Fruit fly (Drosophila melanogaster) whole organism, embryonic: ENCODE results near the gene CG12880.

Experiments used
- CG10147 ChIP-seq: fragments of 200-800 bp; sonication (Bioruptor generic); optimal IDR thresholded peaks from 2 replicates; lab custom pipeline; 2019; ENCODE audit warnings: missing biosample characterization, mild to moderate bottlenecking, missing genetic modification characterization, moderate library complexity
- CG10462 ChIP-seq: fragments of 200-800 bp; sonication (Bioruptor generic); optimal IDR thresholded peaks from 2 replicates; lab custom pipeline; 2016; ENCODE audit warnings: missing biosample characterization, missing genetic modification characterization
- CG10543 ChIP-seq: fragments of 200-800 bp; sonication (Bioruptor generic); optimal IDR thresholded peaks from 3 replicates; lab custom pipeline; 2017; ENCODE audit warnings: missing biosample characterization, mild to moderate bottlenecking, missing genetic modification characterization, moderate library complexity
- CG11695 ChIP-seq: fragments of 200-800 bp; sonication (Bioruptor generic); IDR thresholded peaks from 3 replicates; pipeline ENCODE4 v1.3.6; 2022; ENCODE audit warnings: missing biosample characterization, missing genetic modification characterization
- CG12236 ChIP-seq: fragments of 200-800 bp; sonication (Bioruptor generic); optimal IDR thresholded peaks from 2 replicates; lab custom pipeline; 2016; ENCODE audit warnings: missing biosample characterization, missing genetic modification characterization
- CG12391 ChIP-seq: fragments of 200-800 bp; sonication (Bioruptor generic); optimal IDR thresholded peaks from 3 replicates; lab custom pipeline; 2018; ENCODE audit warnings: missing biosample characterization, mild to moderate bottlenecking, missing genetic modification characterization, moderate library complexity
- CG13296 ChIP-seq: fragments of 200-800 bp; sonication (Bioruptor generic); optimal IDR thresholded peaks from 3 replicates; lab custom pipeline; 2018; ENCODE audit warnings: missing biosample characterization, mild to moderate bottlenecking, missing genetic modification characterization
- CG14441 ChIP-seq: fragments of 200-800 bp; sonication (Bioruptor generic); IDR thresholded peaks from 2 replicates; pipeline ENCODE4 v1.3.6; 2022; ENCODE audit warnings: missing biosample characterization, missing genetic modification characterization
- CG15269 ChIP-seq: fragments of 200-800 bp; sonication (Bioruptor generic); optimal IDR thresholded peaks from 2 replicates; lab custom pipeline; 2018; ENCODE audit warnings: missing biosample characterization, mild to moderate bottlenecking, missing genetic modification characterization, moderate library complexity
- CG16779 ChIP-seq: fragments of 200-800 bp; sonication (Bioruptor generic); IDR thresholded peaks from 2 replicates; pipeline ENCODE4 v1.3.6; 2022; ENCODE audit warnings: missing biosample characterization, missing genetic modification characterization
- CG17328 ChIP-seq: fragments of 200-800 bp; sonication (Bioruptor generic); IDR thresholded peaks from 2 replicates; pipeline ENCODE4 v1.3.6; 2022; ENCODE audit warnings: missing biosample characterization, missing genetic modification characterization
- CG1792 ChIP-seq: fragments of 200-800 bp; sonication (Bioruptor generic); optimal IDR thresholded peaks from 2 replicates; lab custom pipeline; 2016; ENCODE audit warnings: missing biosample characterization, missing genetic modification characterization
- CG2202 ChIP-seq: fragments of 200-800 bp; sonication (Bioruptor generic); optimal IDR thresholded peaks from 2 replicates; lab custom pipeline; 2018; ENCODE audit warnings: missing biosample characterization, mild to moderate bottlenecking, missing genetic modification characterization
- CG34376 ChIP-seq: fragments of 200-800 bp; sonication (Bioruptor generic); optimal IDR thresholded peaks from 2 replicates; lab custom pipeline; 2018; ENCODE audit warnings: missing biosample characterization, mild to moderate bottlenecking, missing genetic modification characterization
- CG4854 ChIP-seq: fragments of 200-800 bp; sonication (Bioruptor generic); optimal IDR thresholded peaks from 2 replicates; lab custom pipeline; 2016; ENCODE audit warnings: missing biosample characterization, missing genetic modification characterization, inconsistent platforms
- CG8281 ChIP-seq: fragments of 200-800 bp; sonication (Bioruptor generic); optimal IDR thresholded peaks from 2 replicates; lab custom pipeline; 2018; ENCODE audit warnings: missing biosample characterization, mild to moderate bottlenecking, missing genetic modification characterization, moderate library complexity
- CG8359 ChIP-seq: fragments of 200-800 bp; sonication (Bioruptor generic); optimal IDR thresholded peaks from 2 replicates; lab custom pipeline; 2017; ENCODE audit warnings: missing biosample characterization, mild to moderate bottlenecking, missing genetic modification characterization, borderline replicate concordance
- CG9797 ChIP-seq: fragments of 200-800 bp; sonication (Bioruptor generic); optimal IDR thresholded peaks from 3 replicates; lab custom pipeline; 2018; ENCODE audit warnings: missing biosample characterization, mild to moderate bottlenecking, missing genetic modification characterization
- CG9932 ChIP-seq: fragments of 200-800 bp; sonication (Bioruptor generic); IDR thresholded peaks from 2 replicates; pipeline ENCODE4 v1.3.6; 2022; ENCODE audit warnings: missing biosample characterization, missing genetic modification characterization
- CHES-1-like ChIP-seq: fragments of 200-800 bp; sonication (Bioruptor generic); optimal IDR thresholded peaks from 2 replicates; lab custom pipeline; 2016; ENCODE audit warnings: missing biosample characterization, missing genetic modification characterization
- Chrac-16 ChIP-seq: fragments of 200-800 bp; sonication (Bioruptor generic); optimal IDR thresholded peaks from 3 replicates; lab custom pipeline; 2016; ENCODE audit warnings: missing biosample characterization, missing genetic modification characterization
- D ChIP-seq, 2 experiments: fragments of 200-800 bp in 1 of 2; fragments of >200 bp in 1 of 2; sonication (Bioruptor generic) in 1 of 2; optimal IDR thresholded peaks; 2 replicates in 1 of 2; 3 replicates in 1 of 2; lab custom pipeline; 2017; ENCODE audit warnings: mild to moderate bottlenecking in 1 of 2, missing biosample characterization in 1 of 2, missing genetic modification characterization in 1 of 2, missing genetic modification reagents in 1 of 2
- D19A ChIP-seq: fragments of 200-800 bp; optimal IDR thresholded peaks from 3 replicates; lab custom pipeline; 2019; ENCODE audit warnings: missing biosample characterization, mild to moderate bottlenecking, missing genetic modification characterization, moderate library complexity
- Dfd ChIP-seq, 2 experiments: fragments of >200 bp; optimal IDR thresholded peaks; 2 replicates each; lab custom pipeline; 2017; ENCODE audit warnings: missing biosample characterization in 2 of 2, missing genetic modification characterization in 2 of 2
- Elba2 ChIP-seq: fragments of 200-800 bp; sonication (Bioruptor generic); optimal IDR thresholded peaks from 3 replicates; lab custom pipeline; 2016; ENCODE audit warnings: missing biosample characterization, missing genetic modification characterization
- Ets65A ChIP-seq: fragments of 200-800 bp; sonication (Bioruptor generic); peaks from one replicate; lab custom pipeline; 2016; ENCODE audit warnings: missing biosample characterization, missing genetic modification characterization
- H15 ChIP-seq: fragments of 200-800 bp; sonication (Bioruptor generic); IDR thresholded peaks from 3 replicates; pipeline ENCODE4 v1.3.6; 2022; ENCODE audit warnings: missing biosample characterization, missing genetic modification characterization
- Hsf ChIP-seq: fragments of 200-800 bp; sonication (Bioruptor generic); optimal IDR thresholded peaks from 3 replicates; lab custom pipeline; 2016; ENCODE audit warnings: missing biosample characterization, missing genetic modification characterization
- Jarid2 ChIP-seq: fragments of 200-800 bp; sonication (Bioruptor generic); optimal IDR thresholded peaks from 3 replicates; lab custom pipeline; 2017; ENCODE audit warnings: mild to moderate bottlenecking, missing biosample characterization, missing genetic modification reagents, missing genetic modification characterization
- Max ChIP-seq: fragments of 200-800 bp; sonication (Bioruptor generic); optimal IDR thresholded peaks from 2 replicates; lab custom pipeline; 2016; ENCODE audit warnings: missing biosample characterization, mild to moderate bottlenecking, missing genetic modification characterization
- NFAT ChIP-seq: fragments of 200-800 bp; sonication (Bioruptor generic); IDR thresholded peaks from 2 replicates; pipeline ENCODE4 v1.3.6; 2022; ENCODE audit warnings: missing biosample characterization, missing genetic modification characterization
- Pdp1 ChIP-seq, 2 experiments: fragments of 200-800 bp; sonication (Bioruptor generic); optimal IDR thresholded peaks; 3 replicates each; lab custom pipeline; 2016; ENCODE audit warnings: missing biosample characterization in 2 of 2, missing genetic modification characterization in 2 of 2, mild to moderate bottlenecking in 1 of 2, moderate library complexity in 1 of 2
- Taf1 ChIP-seq: fragments of 200-800 bp; sonication (Bioruptor generic); IDR thresholded peaks from 2 replicates; pipeline ENCODE4 v1.3.6; 2022; ENCODE audit warnings: missing biosample characterization, missing genetic modification characterization
- abd-A ChIP-seq: fragments of 200-800 bp; sonication (Bioruptor generic); optimal IDR thresholded peaks from 3 replicates; lab custom pipeline; 2019; ENCODE audit warnings: missing biosample characterization, mild to moderate bottlenecking, missing genetic modification characterization, moderate library complexity
- al ChIP-seq: fragments of 200-800 bp; sonication (Bioruptor generic); IDR thresholded peaks from 2 replicates; pipeline ENCODE4 v1.3.6; 2022; ENCODE audit warnings: missing biosample characterization, missing genetic modification characterization
- crp ChIP-seq, 2 experiments: fragments of 200-800 bp; sonication (Bioruptor generic); optimal IDR thresholded peaks; 2 replicates in 1 of 2; 3 replicates in 1 of 2; lab custom pipeline; 2017; ENCODE audit warnings: missing biosample characterization in 2 of 2, missing genetic modification characterization in 2 of 2, mild to moderate bottlenecking in 1 of 2, moderate library complexity in 1 of 2
- danr ChIP-seq: fragments of 200-800 bp; sonication (Bioruptor generic); IDR thresholded peaks from 2 replicates; pipeline ENCODE4 v1.3.6; 2022; ENCODE audit warnings: missing biosample characterization, missing genetic modification characterization
- emc ChIP-seq: fragments of 200-800 bp; sonication (Bioruptor generic); optimal IDR thresholded peaks from 2 replicates; lab custom pipeline; 2016; ENCODE audit warnings: missing biosample characterization, missing genetic modification characterization
- hb ChIP-seq: fragments of 200-800 bp; sonication (Bioruptor generic); IDR thresholded peaks from 3 replicates; pipeline ENCODE4 v1.3.6; 2022; ENCODE audit warnings: missing biosample characterization, missing genetic modification characterization; ENCODE audit not compliant: partially characterized antibody
- ind ChIP-seq: fragments of 200-800 bp; sonication (Bioruptor generic); optimal IDR thresholded peaks from 3 replicates; lab custom pipeline; 2016; ENCODE audit warnings: missing biosample characterization, missing genetic modification characterization
- jigr1 ChIP-seq: fragments of 200-800 bp; sonication (Bioruptor generic); IDR thresholded peaks from 3 replicates; pipeline ENCODE4 v1.3.6; 2022; ENCODE audit warnings: missing biosample characterization, missing genetic modification characterization
- jumu ChIP-seq: fragments of 200-800 bp; sonication (Bioruptor generic); optimal IDR thresholded peaks from 3 replicates; lab custom pipeline; 2016; ENCODE audit warnings: missing biosample characterization, missing genetic modification characterization
- klu ChIP-seq: fragments of 200-800 bp; sonication (Bioruptor generic); IDR thresholded peaks from 2 replicates; pipeline ENCODE4 v1.3.6; 2022; ENCODE audit warnings: missing biosample characterization, missing genetic modification characterization
- pho ChIP-seq: fragments of 200-800 bp; sonication (Bioruptor generic); optimal IDR thresholded peaks from 2 replicates; lab custom pipeline; 2016; ENCODE audit warnings: missing biosample characterization, missing genetic modification characterization
- sqz ChIP-seq: fragments of 200-800 bp; sonication (Bioruptor generic); optimal IDR thresholded peaks from 3 replicates; lab custom pipeline; 2018; ENCODE audit warnings: missing biosample characterization, mild to moderate bottlenecking, missing genetic modification characterization
- stc ChIP-seq: fragments of 200-800 bp; sonication (Bioruptor generic); IDR thresholded peaks from 2 replicates; pipeline ENCODE4 v1.3.6; 2022; ENCODE audit warnings: missing biosample characterization, missing genetic modification characterization
- tup ChIP-seq: fragments of 200-800 bp; sonication (Bioruptor generic); optimal IDR thresholded peaks from 2 replicates; lab custom pipeline; 2016; ENCODE audit warnings: missing biosample characterization, mild to moderate bottlenecking, missing genetic modification characterization, moderate library complexity
- zen ChIP-seq: fragments of 200-800 bp; sonication (Bioruptor generic); optimal IDR thresholded peaks from 3 replicates; lab custom pipeline; 2018; ENCODE audit warnings: missing biosample characterization, mild to moderate bottlenecking, missing genetic modification characterization, moderate library complexity
- zfh1 ChIP-seq: fragments of 200-800 bp; sonication (Bioruptor generic); IDR thresholded peaks from 3 replicates; pipeline ENCODE4 v1.3.6; 2022; ENCODE audit warnings: missing biosample characterization, missing genetic modification characterization
- zfh2 ChIP-seq: fragments of 200-800 bp; sonication (Bioruptor generic); optimal IDR thresholded peaks from 2 replicates; lab custom pipeline; 2016; ENCODE audit warnings: missing biosample characterization, missing genetic modification characterization

Gene CG12880

DNA sequence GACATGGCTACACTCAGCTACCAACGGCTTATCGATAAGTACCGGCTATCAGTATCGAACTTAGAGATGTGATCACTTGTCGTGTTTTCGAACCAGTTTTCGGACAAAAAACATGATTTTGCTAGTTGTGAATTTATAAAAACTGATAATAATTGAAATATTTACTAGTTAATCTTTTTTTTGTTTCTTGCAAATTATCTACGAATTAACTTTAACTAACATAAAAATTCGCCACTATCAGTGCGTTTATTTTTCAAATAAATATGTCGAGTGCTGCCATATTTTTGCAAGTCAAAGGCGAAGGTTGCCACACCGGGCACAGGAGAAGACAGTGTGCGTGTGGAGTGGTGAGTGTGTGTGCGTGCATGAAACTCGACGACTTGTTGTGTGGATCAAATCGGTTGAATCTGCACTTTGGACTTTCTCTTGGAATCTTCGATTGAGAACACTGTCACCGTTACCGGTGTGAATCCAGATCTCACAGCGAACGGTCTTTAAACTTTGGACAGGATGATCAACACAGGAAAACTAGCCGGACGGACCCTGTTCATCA is 8.5 kb upstream of the CG12880 start, which contains the start of gene Hsdl2 (continued):
- no peak for TF ChIP-seq Ets65A (GFP tag; lab: Kevin White, UChicago)
- no peak for TF ChIP-seq jigr1
- TF ChIP-seq zfh1, result peak; percentile 43; the same call in 1 of the 3 replicates
- no peak for TF ChIP-seq CG12236 (GFP tag; lab: Kevin White, UChicago)
- no peak for TF ChIP-seq Taf1
- TF ChIP-seq CG1792 (GFP tag; lab: Kevin White, UChicago), result no peak
- peak; percentile 45 for TF ChIP-seq Chrac-16
- TF ChIP-seq CG8359 (GFP tag; lab: Kevin White, UChicago), result no peak
- no peak for TF ChIP-seq CG15269
- peak; percentile 68 for TF ChIP-seq CG12391 (tag; lab: Kevin White, UChicago)
- TF ChIP-seq CG13296, result no peak
- no peak for TF ChIP-seq CG14441 (GFP tag; lab: Robert Waterston, UW)
- no peak for TF ChIP-seq klu
- TF ChIP-seq CG34376, result peak; percentile 49
- no peak for TF ChIP-seq Elba2 (GFP tag; lab: Kevin White, UChicago)
- no peak for TF ChIP-seq CG10543
- no peak for TF ChIP-seq stc (GFP tag; lab: Robert Waterston, UW)
- TF ChIP-seq CHES-1-like (GFP tag; lab: Kevin White, UChicago), result peak; percentile 38
- TF ChIP-seq CG10462 (GFP tag; lab: Kevin White, UChicago), result no peak
- no peak for TF ChIP-seq zen
- TF ChIP-seq Jarid2 (GFP tag; lab: Kevin White, UChicago), result no peak
- peak; percentile 49 for TF ChIP-seq CG9797 (GFP tag; lab: Kevin White, UChicago)
- peak; percentile 17 for TF ChIP-seq jumu (GFP tag; lab: Kevin White, UChicago)
- TF ChIP-seq pho, result peak; percentile 38
- TF ChIP-seq CG11695 (GFP tag; lab: Robert Waterston, UW), result no peak
- TF ChIP-seq sqz (GFP tag; lab: Kevin White, UChicago), result no peak
- TF ChIP-seq danr, result no peak
- no peak for TF ChIP-seq CG17328 (GFP tag; lab: Robert Waterston, UW)
- peak; percentile 53; the same call in 1 of the 3 replicates for TF ChIP-seq hb (GFP tag; lab: Robert Waterston, UW)
- TF ChIP-seq crp (GFP tag; optimal IDR thresholded peaks at IDR 0.05; lab: Kevin White, UChicago), result peak in 1 of 2 experiments; percentile 21
- peak in 1 of 2 experiments; percentile 47 for TF ChIP-seq Pdp1 (GFP tag; optimal IDR thresholded peaks at IDR 0.05; lab: Kevin White, UChicago)
- TF ChIP-seq abd-A, result no peak
- no peak for TF ChIP-seq D19A (tag; lab: Kevin White, UChicago)
- TF ChIP-seq D (optimal IDR thresholded peaks at IDR 0.05; lab: Kevin White, UChicago), result no peak
- TF ChIP-seq D (GFP tag; optimal IDR thresholded peaks at IDR 0.05; lab: Kevin White, UChicago), result no peak
- no peak for TF ChIP-seq tup
- no peak for TF ChIP-seq Dfd (GFP tag; optimal IDR thresholded peaks at IDR 0.05; lab: Kevin White, UChicago)
- TF ChIP-seq CG9932, result peak; percentile 62
- TF ChIP-seq CG16779 (GFP tag; lab: Robert Waterston, UW), result no peak
- TF ChIP-seq CG4854 (GFP tag; lab: Kevin White, UChicago), result no peak
- peak; percentile 9; the same call in 1 of the 2 replicates for TF ChIP-seq al (GFP tag; lab: Robert Waterston, UW)
- no peak for TF ChIP-seq emc (GFP tag; lab: Kevin White, UChicago)
- TF ChIP-seq CG2202, result no peak
- no peak for TF ChIP-seq CG10147 (GFP tag; lab: Kevin White, UChicago)
- peak; percentile 51 for TF ChIP-seq Max (GFP tag; lab: Kevin White, UChicago)
- peak; percentile 55 for TF ChIP-seq ind (GFP tag; lab: Kevin White, UChicago)
- peak; percentile 69; the same call in 2 of the 3 replicates for TF ChIP-seq H15 (GFP tag; lab: Robert Waterston, UW)
- no peak for TF ChIP-seq CG8281 (tag; lab: Kevin White, UChicago)
- TF ChIP-seq NFAT (GFP tag; lab: Robert Waterston, UW), result peak; percentile 27; the same call in 1 of the 2 replicates
- peak; percentile 61 for TF ChIP-seq Hsf (GFP tag; lab: Kevin White, UChicago)
- TF ChIP-seq zfh2, result peak; percentile 12
